Worm (Caenorhabditis elegans): Measurements from ENCODE around the gene M151.2.

M151.2 gene

ce11 chrII:3641197-3641596 is 10.3 kb downstream of the M151.2 start, which contains the start of gene M151.1:
M151.1 (plus strand) TSS chrII:3641497.
- TF ChIP-seq scrt-1 (GFP tag; IDR thresholded peaks at IDR 0.05) = no peak
- no peak for TF ChIP-seq ets-7 (tag; optimal IDR thresholded peaks at IDR 0.05)
- TF ChIP-seq hnd-1 (tag; optimal IDR thresholded peaks at IDR 0.05) = no peak
- no peak for TF ChIP-seq tra-4 (tag; optimal IDR thresholded peaks at IDR 0.05)
- no peak for TF ChIP-seq hmg-4 (GFP tag; optimal IDR thresholded peaks at IDR 0.05)
- no peak for TF ChIP-seq pes-1 (GFP tag; IDR thresholded peaks at IDR 0.05)
- TF ChIP-seq flt-1 (GFP tag; IDR thresholded peaks at IDR 0.05) = no peak

- TF ChIP-seq tra-4 (tag; optimal IDR thresholded peaks at IDR 0.05) = no peak
- no peak for TF ChIP-seq F13C5.2 (tag; optimal IDR thresholded peaks at IDR 0.05)
- TF ChIP-seq ets-7 (tag; optimal IDR thresholded peaks at IDR 0.05) = no peak
- TF ChIP-seq tbx-11 (GFP tag; IDR thresholded peaks at IDR 0.05) = no peak
Measured at ce11 chrII:3647111-3647510, 16.2 kb downstream of the M151.2 start, which contains the start of gene fbxb-33. fbxb-33 (plus strand) TSS chrII:3647411.

DNA sequence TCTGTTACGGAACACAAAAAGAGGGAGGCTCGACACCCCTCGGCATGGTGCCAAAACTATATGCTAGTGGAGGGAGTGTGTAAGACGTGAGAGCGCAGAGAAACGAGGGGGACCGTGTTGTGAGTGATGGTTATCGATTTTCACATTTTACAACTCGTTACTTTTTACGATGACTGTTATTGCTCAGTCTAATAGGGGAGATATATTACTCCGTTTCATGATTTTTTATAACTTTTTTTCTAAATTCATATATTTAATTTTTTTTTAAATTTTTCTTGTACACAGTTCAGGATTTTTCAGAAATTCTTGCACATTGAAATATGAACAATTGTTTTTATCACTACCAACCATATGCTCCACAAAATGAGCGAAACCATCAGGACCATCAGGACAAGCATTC is 24.5 kb downstream of the M151.2 start, which contains the start of gene F19B10.5:
Gene F19B10.5, plus strand, starts transcription at position 301 of the 400 bp plus-strand sequence.
- TF ChIP-seq B0310.2 (tag; optimal IDR thresholded peaks at IDR 0.05) (no peak), hmg-4 (GFP tag; optimal IDR thresholded peaks at IDR 0.05) (no peak), ceh-36 (tag; optimal IDR thresholded peaks at IDR 0.05) (no peak), F13C5.2 (tag; optimal IDR thresholded peaks at IDR 0.05) (no peak), hmbx-1 (tag; optimal IDR thresholded peaks at IDR 0.05) (no peak), ceh-13 (GFP tag; optimal IDR thresholded peaks at IDR 0.05) (no peak), tbx-11 (GFP tag; IDR thresholded peaks at IDR 0.05) (no peak), pes-1 (GFP tag; IDR thresholded peaks at IDR 0.05) (no peak), ama-1 (optimal IDR thresholded peaks at IDR 0.05) (no peak), aly-1 (tag; optimal IDR thresholded peaks at IDR 0.05) (no peak), flt-1 (GFP tag; IDR thresholded peaks at IDR 0.05) (no peak), tbx-37 (GFP tag; conservative IDR thresholded peaks at IDR 0.05) (no peak), scrt-1 (GFP tag; IDR thresholded peaks at IDR 0.05) (no peak), ets-7 (tag; optimal IDR thresholded peaks at IDR 0.05) (no peak), tra-4 (tag; optimal IDR thresholded peaks at IDR 0.05) (no peak), hnd-1 (tag; optimal IDR thresholded peaks at IDR 0.05) (no peak)

DNA sequence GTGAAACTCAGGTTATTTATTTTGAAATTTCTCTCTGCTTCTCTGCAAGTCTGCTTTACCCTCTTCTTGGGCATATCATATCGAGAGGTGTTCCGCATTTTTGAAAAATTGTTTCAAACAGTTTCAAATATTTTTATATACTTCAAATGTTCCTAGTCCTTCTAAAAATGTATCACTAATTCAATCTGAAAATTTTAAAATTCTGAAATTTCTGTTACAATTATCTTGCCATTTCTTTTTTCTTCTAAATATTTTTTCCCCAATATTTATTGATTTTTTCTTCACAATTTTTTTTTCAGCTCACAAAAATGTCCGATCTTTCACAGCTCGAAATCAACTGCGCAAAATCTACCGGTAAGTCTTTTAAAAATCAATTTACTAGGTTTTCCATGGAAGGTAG is 28.9 kb downstream of the M151.2 start, which contains the start of gene F19B10.4:
Gene F19B10.4, plus strand, starts transcription at position 301 of the 400 bp plus-strand sequence.
- no peak for TF ChIP-seq tbx-37 (GFP tag; conservative IDR thresholded peaks at IDR 0.05)
- TF ChIP-seq hmg-4 (GFP tag; optimal IDR thresholded peaks at IDR 0.05) = no peak
- no peak for TF ChIP-seq scrt-1 (GFP tag; IDR thresholded peaks at IDR 0.05)
- no peak for TF ChIP-seq ets-7 (tag; optimal IDR thresholded peaks at IDR 0.05)
- no peak for TF ChIP-seq aly-1 (tag; optimal IDR thresholded peaks at IDR 0.05)
- no peak for TF ChIP-seq ama-1 (optimal IDR thresholded peaks at IDR 0.05)
- TF ChIP-seq F13C5.2 (tag; optimal IDR thresholded peaks at IDR 0.05) = no peak
- TF ChIP-seq tbx-11 (GFP tag; IDR thresholded peaks at IDR 0.05) = no peak
- TF ChIP-seq ceh-13 (GFP tag; optimal IDR thresholded peaks at IDR 0.05) = no peak
- TF ChIP-seq pes-1 (GFP tag; IDR thresholded peaks at IDR 0.05) = no peak
- TF ChIP-seq hnd-1 (tag; optimal IDR thresholded peaks at IDR 0.05) = no peak

ce11 chrII:3661932-3662331 is 31.0 kb downstream of the M151.2 start, which contains the start of gene F19B10.13:
F19B10.13 (plus strand) TSS chrII:3662274.
- TF ChIP-seq aly-1 (tag; optimal IDR thresholded peaks at IDR 0.05) (no peak), tra-4 (tag; optimal IDR thresholded peaks at IDR 0.05) (no peak), flt-1 (GFP tag; IDR thresholded peaks at IDR 0.05) (no peak), hmg-4 (GFP tag; optimal IDR thresholded peaks at IDR 0.05) (no peak), ama-1 (optimal IDR thresholded peaks at IDR 0.05) (no peak), F13C5.2 (tag; optimal IDR thresholded peaks at IDR 0.05) (no peak), tbx-11 (GFP tag; IDR thresholded peaks at IDR 0.05) (no peak), ceh-36 (tag; optimal IDR thresholded peaks at IDR 0.05) (no peak), B0310.2 (tag; optimal IDR thresholded peaks at IDR 0.05) (no peak), ceh-13 (GFP tag; optimal IDR thresholded peaks at IDR 0.05) (no peak), ets-7 (tag; optimal IDR thresholded peaks at IDR 0.05) (no peak), sea-1 (GFP tag; conservative IDR thresholded peaks at IDR 0.05) (no peak), pes-1 (GFP tag; IDR thresholded peaks at IDR 0.05) (no peak), hnd-1 (tag; optimal IDR thresholded peaks at IDR 0.05) (no peak)

- TF ChIP-seq hnd-1 (tag; optimal IDR thresholded peaks at IDR 0.05) (no peak), pes-1 (GFP tag; IDR thresholded peaks at IDR 0.05) (no peak), F13C5.2 (tag; optimal IDR thresholded peaks at IDR 0.05) (no peak), hmg-4 (GFP tag; optimal IDR thresholded peaks at IDR 0.05) (no peak), sea-1 (GFP tag; conservative IDR thresholded peaks at IDR 0.05) (no peak), flt-1 (GFP tag; IDR thresholded peaks at IDR 0.05) (no peak), tbx-37 (GFP tag; conservative IDR thresholded peaks at IDR 0.05) (no peak), ceh-13 (GFP tag; optimal IDR thresholded peaks at IDR 0.05) (no peak), tbx-11 (GFP tag; IDR thresholded peaks at IDR 0.05) (no peak), aly-1 (tag; optimal IDR thresholded peaks at IDR 0.05) (no peak), tra-4 (tag; optimal IDR thresholded peaks at IDR 0.05) (no peak), B0310.2 (tag; optimal IDR thresholded peaks at IDR 0.05) (no peak), scrt-1 (GFP tag; IDR thresholded peaks at IDR 0.05) (no peak), hmbx-1 (tag; optimal IDR thresholded peaks at IDR 0.05) (no peak)
Measured at ce11 chrII:3663796-3664195, 32.9 kb downstream of the M151.2 start, which contains the start of gene F19B10.6. F19B10.6 (minus strand) TSS chrII:3663896.

ce11 chrII:3664470-3664869 is 33.6 kb downstream of the M151.2 start, which contains the start of gene F19B10.3:
F19B10.3 (plus strand) TSS chrII:3664770.
- no peak for TF ChIP-seq sea-1 (GFP tag; conservative IDR thresholded peaks at IDR 0.05)
- no peak for TF ChIP-seq scrt-1 (GFP tag; IDR thresholded peaks at IDR 0.05)
- no peak for TF ChIP-seq ama-1 (optimal IDR thresholded peaks at IDR 0.05)
- TF ChIP-seq hnd-1 (tag; optimal IDR thresholded peaks at IDR 0.05) = no peak
- TF ChIP-seq tbx-11 (GFP tag; IDR thresholded peaks at IDR 0.05) = no peak
- no peak for TF ChIP-seq ets-7 (tag; optimal IDR thresholded peaks at IDR 0.05)
- no peak for TF ChIP-seq B0310.2 (tag; optimal IDR thresholded peaks at IDR 0.05)
- no peak for TF ChIP-seq pes-1 (GFP tag; IDR thresholded peaks at IDR 0.05)
- TF ChIP-seq tbx-37 (GFP tag; conservative IDR thresholded peaks at IDR 0.05) = no peak

ce11 chrII:3665181-3665580 is 34.3 kb downstream of the M151.2 start:
- TF ChIP-seq ama-1 (optimal IDR thresholded peaks at IDR 0.05) (no peak), tbx-11 (GFP tag; IDR thresholded peaks at IDR 0.05) (no peak), sea-1 (GFP tag; conservative IDR thresholded peaks at IDR 0.05) (no peak), flt-1 (GFP tag; IDR thresholded peaks at IDR 0.05) (no peak), scrt-1 (GFP tag; IDR thresholded peaks at IDR 0.05) (no peak), hnd-1 (tag; optimal IDR thresholded peaks at IDR 0.05) (no peak), B0310.2 (tag; optimal IDR thresholded peaks at IDR 0.05) (no peak), ceh-36 (tag; optimal IDR thresholded peaks at IDR 0.05) (no peak), tbx-37 (GFP tag; conservative IDR thresholded peaks at IDR 0.05) (no peak), ceh-13 (GFP tag; optimal IDR thresholded peaks at IDR 0.05) (no peak), hmbx-1 (tag; optimal IDR thresholded peaks at IDR 0.05) (no peak), aly-1 (tag; optimal IDR thresholded peaks at IDR 0.05) (no peak), ets-7 (tag; optimal IDR thresholded peaks at IDR 0.05) (no peak), tra-4 (tag; optimal IDR thresholded peaks at IDR 0.05) (no peak), hmg-4 (GFP tag; optimal IDR thresholded peaks at IDR 0.05) (no peak), F13C5.2 (tag; optimal IDR thresholded peaks at IDR 0.05) (no peak), pes-1 (GFP tag; IDR thresholded peaks at IDR 0.05) (no peak)

All from whole organism, early embryonic.